Worm (Caenorhabditis elegans): ENCODE data around the gene mcp-1.

DNA sequence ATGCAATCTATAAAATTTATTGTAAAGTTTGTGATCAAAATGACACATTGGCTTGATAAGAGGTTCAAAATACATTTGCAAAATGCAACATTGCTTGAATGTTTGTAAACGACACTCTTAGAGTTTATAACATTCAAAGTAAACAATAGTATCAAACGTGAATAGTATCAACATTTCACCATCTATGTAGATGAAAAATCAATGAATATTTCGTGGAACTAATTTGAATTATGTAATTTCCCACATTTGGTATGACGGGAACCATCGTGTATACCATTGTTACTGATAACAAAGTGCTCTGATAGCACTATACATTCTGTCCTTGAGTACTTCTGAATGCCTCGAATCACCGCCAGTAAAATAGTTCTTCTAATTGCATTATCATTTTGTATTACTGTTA is 31.0 kb upstream of the mcp-1 start, which contains the start of gene galt-1:
- TF ChIP-seq ztf-11 (tag; optimal IDR thresholded peaks at IDR 0.05), result no peak
- no peak for TF ChIP-seq mab-5 (tag; optimal IDR thresholded peaks at IDR 0.05)
- no peak for TF ChIP-seq elt-1 (tag; optimal IDR thresholded peaks at IDR 0.05; ENCODE audit: borderline replicate concordance, insufficient read depth)
- no peak for TF ChIP-seq sptf-1 (tag; optimal IDR thresholded peaks at IDR 0.05)
- no peak for TF ChIP-seq bed-3 (GFP tag; optimal IDR thresholded peaks at IDR 0.05)
- no peak for TF ChIP-seq pha-4 (tag; optimal IDR thresholded peaks at IDR 0.05)
- TF ChIP-seq sem-2 (GFP tag; optimal IDR thresholded peaks at IDR 0.05), result no peak
- no peak for TF ChIP-seq elt-3 (tag; optimal IDR thresholded peaks at IDR 0.05)
- no peak for TF ChIP-seq nhr-28 (tag; optimal IDR thresholded peaks at IDR 0.05)
- TF ChIP-seq blmp-1 (tag; optimal IDR thresholded peaks at IDR 0.05), result no peak
- TF ChIP-seq nhr-237 (tag; optimal IDR thresholded peaks at IDR 0.05), result no peak
